Fruit fly (Drosophila melanogaster) whole organism, embryonic: ENCODE measurements around the gene Gr98d.

Experiments used
- B-H1 ChIP-seq: fragments of 200-800 bp; sonication (Bioruptor generic); IDR thresholded peaks from 3 replicates; pipeline ENCODE4 v1.3.6; 2022; ENCODE audit warnings: missing biosample characterization, missing genetic modification characterization
- BEAF-32 ChIP-seq: fragments of 200-800 bp; sonication (Bioruptor generic); optimal IDR thresholded peaks from 3 replicates; lab custom pipeline; 2017; ENCODE audit warnings: missing biosample characterization, missing genetic modification characterization, mild to moderate bottlenecking, moderate library complexity, missing genetic modification reagents
- Bgb ChIP-seq: fragments of 200-800 bp; sonication (Bioruptor generic); IDR thresholded peaks from 2 replicates; pipeline ENCODE4 v1.3.6; 2022; ENCODE audit warnings: missing biosample characterization, missing genetic modification characterization; ENCODE audit not compliant: partially characterized antibody
- CG12769 ChIP-seq: fragments of 200-800 bp; sonication (Bioruptor generic); optimal IDR thresholded peaks from 2 replicates; lab custom pipeline; 2019; ENCODE audit warnings: missing biosample characterization, mild to moderate bottlenecking, missing genetic modification characterization, moderate library complexity
- CG13287 ChIP-seq: fragments of 200-800 bp; sonication (Bioruptor generic); IDR thresholded peaks from 2 replicates; pipeline ENCODE4 v1.3.6; 2022; ENCODE audit warnings: missing biosample characterization, missing genetic modification characterization; ENCODE audit not compliant: partially characterized antibody
- CG13296 ChIP-seq: fragments of 200-800 bp; sonication (Bioruptor generic); optimal IDR thresholded peaks from 3 replicates; lab custom pipeline; 2018; ENCODE audit warnings: missing biosample characterization, mild to moderate bottlenecking, missing genetic modification characterization
- CG13775 ChIP-seq: fragments of 200-800 bp; sonication (Bioruptor generic); optimal IDR thresholded peaks from 3 replicates; lab custom pipeline; 2017; ENCODE audit warnings: missing biosample characterization, mild to moderate bottlenecking, missing genetic modification characterization
- CG13894 ChIP-seq: fragments of 200-800 bp; sonication (Bioruptor generic); optimal IDR thresholded peaks from 3 replicates; lab custom pipeline; 2018; ENCODE audit warnings: missing biosample characterization, mild to moderate bottlenecking, missing genetic modification characterization, moderate library complexity
- CG16779 ChIP-seq: fragments of 200-800 bp; sonication (Bioruptor generic); IDR thresholded peaks from 2 replicates; pipeline ENCODE4 v1.3.6; 2022; ENCODE audit warnings: missing biosample characterization, missing genetic modification characterization
- CG16813 ChIP-seq: fragments of 200-800 bp; sonication (Bioruptor generic); IDR thresholded peaks from 3 replicates; pipeline ENCODE4 v1.3.6; 2022; ENCODE audit warnings: missing biosample characterization, missing genetic modification characterization; ENCODE audit not compliant: partially characterized antibody
- CG17186 ChIP-seq: fragments of 200-800 bp; sonication (Bioruptor generic); optimal IDR thresholded peaks from 3 replicates; lab custom pipeline; 2017; ENCODE audit warnings: missing biosample characterization, missing genetic modification reagents, missing genetic modification characterization
- CG2116 ChIP-seq: fragments of 200-800 bp; sonication (Bioruptor generic); optimal IDR thresholded peaks from 3 replicates; lab custom pipeline; 2018; ENCODE audit warnings: missing biosample characterization, mild to moderate bottlenecking, missing genetic modification characterization
- CG31441 ChIP-seq: fragments of 200-800 bp; sonication (Bioruptor generic); IDR thresholded peaks from 2 replicates; pipeline ENCODE4 v1.3.6; 2022; ENCODE audit warnings: missing biosample characterization, missing genetic modification characterization
- CG3163 ChIP-seq: fragments of 200-800 bp; sonication (Bioruptor generic); optimal IDR thresholded peaks from 3 replicates; lab custom pipeline; 2016; ENCODE audit warnings: missing biosample characterization, missing genetic modification characterization
- CG34224 ChIP-seq: fragments of 200-800 bp; sonication (Bioruptor generic); IDR thresholded peaks from 3 replicates; pipeline ENCODE4 v1.3.6; 2022; ENCODE audit warnings: missing biosample characterization, missing genetic modification characterization; ENCODE audit not compliant: partially characterized antibody
- CG5953 ChIP-seq: fragments of 200-800 bp; sonication (Bioruptor generic); IDR thresholded peaks from 2 replicates; pipeline ENCODE4 v1.3.6; 2022; ENCODE audit warnings: missing biosample characterization, missing genetic modification characterization
- CG6254 ChIP-seq: fragments of 200-800 bp; sonication (Bioruptor generic); optimal IDR thresholded peaks from 3 replicates; lab custom pipeline; 2017; ENCODE audit warnings: mild to moderate bottlenecking, missing biosample characterization, missing genetic modification reagents, missing genetic modification characterization
- CG8089 ChIP-seq: fragments of 200-800 bp; sonication (Bioruptor generic); optimal IDR thresholded peaks from 3 replicates; lab custom pipeline; 2016; ENCODE audit warnings: missing biosample characterization, missing genetic modification characterization
- CG8359 ChIP-seq: fragments of 200-800 bp; sonication (Bioruptor generic); optimal IDR thresholded peaks from 2 replicates; lab custom pipeline; 2017; ENCODE audit warnings: missing biosample characterization, mild to moderate bottlenecking, missing genetic modification characterization, borderline replicate concordance
- Dbx ChIP-seq: fragments of 200-800 bp; sonication (Bioruptor generic); IDR thresholded peaks from 3 replicates; pipeline ENCODE4 v1.3.6; 2022; ENCODE audit warnings: missing biosample characterization, missing genetic modification characterization
- Dll ChIP-seq: fragments of 200-800 bp; sonication (Bioruptor generic); IDR thresholded peaks from 4 replicates; pipeline ENCODE4 v1.3.6; 2022; ENCODE audit warnings: missing biosample characterization, missing genetic modification characterization; ENCODE audit not compliant: partially characterized antibody
- Dref ChIP-seq: fragments of 200-800 bp; sonication (Bioruptor generic); IDR thresholded peaks from 2 replicates; pipeline ENCODE4 v1.3.6; 2022; ENCODE audit warnings: missing biosample characterization, missing genetic modification characterization
- HLH4C ChIP-seq: fragments of 200-800 bp; sonication (Bioruptor generic); IDR thresholded peaks from 3 replicates; pipeline ENCODE4 v1.3.6; 2022; ENCODE audit warnings: missing biosample characterization, missing genetic modification characterization; ENCODE audit not compliant: partially characterized antibody
- Hr39 ChIP-seq: fragments of >200 bp; optimal IDR thresholded peaks from 2 replicates; lab custom pipeline; 2017
- Jarid2 ChIP-seq: fragments of 200-800 bp; sonication (Bioruptor generic); optimal IDR thresholded peaks from 3 replicates; lab custom pipeline; 2017; ENCODE audit warnings: mild to moderate bottlenecking, missing biosample characterization, missing genetic modification reagents, missing genetic modification characterization
- Nf-YA ChIP-seq: fragments of 200-800 bp; sonication (Bioruptor generic); IDR thresholded peaks from 2 replicates; pipeline ENCODE4 v1.3.6; 2022; ENCODE audit warnings: missing biosample characterization, missing genetic modification characterization
- Scr ChIP-seq: fragments of 200-800 bp; sonication (Bioruptor generic); IDR thresholded peaks from 2 replicates; pipeline ENCODE4 v1.3.6; 2022; ENCODE audit warnings: missing biosample characterization, missing genetic modification characterization; ENCODE audit not compliant: partially characterized antibody
- Sry-δ ChIP-seq: fragments of 200-800 bp; sonication (Bioruptor generic); optimal IDR thresholded peaks from 2 replicates; lab custom pipeline; 2016; ENCODE audit warnings: missing biosample characterization, missing genetic modification characterization
- Tbp ChIP-seq: fragments of >200 bp; optimal IDR thresholded peaks from 2 replicates; lab custom pipeline; 2018; ENCODE audit warnings: missing biosample characterization, missing genetic modification characterization
- Trl ChIP-seq, 3 experiments: fragments of >200 bp in 2 of 3; fragments of 200-800 bp in 1 of 3; sonication (Bioruptor generic) in 1 of 3; optimal IDR thresholded peaks; 2 replicates in 1 of 3; 3 replicates in 2 of 3; lab custom pipeline; 2016 to 2017; ENCODE audit warnings: missing biosample characterization in 1 of 3, missing genetic modification characterization in 1 of 3
- amos ChIP-seq: fragments of 200-800 bp; sonication (Bioruptor generic); IDR thresholded peaks from 2 replicates; pipeline ENCODE4 v1.3.6; 2022; ENCODE audit warnings: missing biosample characterization, missing genetic modification characterization; ENCODE audit not compliant: partially characterized antibody
- ato ChIP-seq: fragments of 200-800 bp; sonication (Bioruptor generic); IDR thresholded peaks from 2 replicates; pipeline ENCODE4 v1.3.6; 2022; ENCODE audit warnings: missing biosample characterization, missing genetic modification characterization; ENCODE audit not compliant: partially characterized antibody
- az2 ChIP-seq: fragments of 200-800 bp; sonication (Bioruptor generic); optimal IDR thresholded peaks from 3 replicates; lab custom pipeline; 2016; ENCODE audit warnings: missing biosample characterization, missing genetic modification characterization
- chinmo ChIP-seq: fragments of 200-800 bp; sonication (Bioruptor generic); IDR thresholded peaks from 4 replicates; pipeline ENCODE4 v1.3.6; 2022; ENCODE audit warnings: missing biosample characterization, missing genetic modification characterization; ENCODE audit not compliant: partially characterized antibody
- croc ChIP-seq: fragments of 200-800 bp; sonication (Bioruptor generic); conservative IDR thresholded peaks from 3 replicates; pipeline ENCODE4 v1.3.6; 2022; ENCODE audit warnings: missing biosample characterization, missing genetic modification characterization
- dmrt99B ChIP-seq: fragments of 200-800 bp; sonication (Bioruptor generic); optimal IDR thresholded peaks from 2 replicates; lab custom pipeline; 2018; ENCODE audit warnings: missing biosample characterization, mild to moderate bottlenecking, missing genetic modification characterization, moderate library complexity
- hb ChIP-seq: fragments of 200-800 bp; sonication (Bioruptor generic); IDR thresholded peaks from 3 replicates; pipeline ENCODE4 v1.3.6; 2022; ENCODE audit warnings: missing biosample characterization, missing genetic modification characterization; ENCODE audit not compliant: partially characterized antibody
- lilli ChIP-seq: fragments of 200-800 bp; sonication (Bioruptor generic); optimal IDR thresholded peaks from 3 replicates; lab custom pipeline; 2016; ENCODE audit warnings: missing biosample characterization, missing genetic modification characterization
- nom ChIP-seq: fragments of 200-800 bp; sonication (Bioruptor generic); optimal IDR thresholded peaks from 2 replicates; lab custom pipeline; 2017; ENCODE audit warnings: missing biosample characterization, missing genetic modification characterization, mild to moderate bottlenecking, moderate library complexity, missing genetic modification reagents
- pb ChIP-seq: fragments of 200-800 bp; sonication (Bioruptor generic); optimal IDR thresholded peaks from 3 replicates; lab custom pipeline; 2016; ENCODE audit warnings: missing biosample characterization, missing genetic modification characterization
- sens ChIP-seq: fragments of 200-800 bp; sonication (Bioruptor generic); peaks from one replicate; lab custom pipeline; 2016; ENCODE audit warnings: missing biosample characterization, missing genetic modification characterization
- sna ChIP-seq: fragments of 200-800 bp; sonication (Bioruptor generic); IDR thresholded peaks from 2 replicates; pipeline ENCODE4 v1.3.6; 2022; ENCODE audit warnings: missing biosample characterization, missing genetic modification characterization; ENCODE audit not compliant: partially characterized antibody
- sr ChIP-seq: fragments of 200-800 bp; sonication (Bioruptor generic); IDR thresholded peaks from 3 replicates; pipeline ENCODE4 v1.3.6; 2022; ENCODE audit warnings: missing biosample characterization, missing genetic modification characterization
- tin ChIP-seq: fragments of 200-800 bp; sonication (Bioruptor generic); optimal IDR thresholded peaks from 3 replicates; lab custom pipeline; 2016; ENCODE audit warnings: missing biosample characterization, missing genetic modification characterization
- unc-4 ChIP-seq: fragments of 200-800 bp; sonication (Bioruptor generic); IDR thresholded peaks from 2 replicates; pipeline ENCODE4 v1.3.6; 2022; ENCODE audit warnings: missing biosample characterization, missing genetic modification characterization; ENCODE audit not compliant: partially characterized antibody
- vvl ChIP-seq: fragments of 200-800 bp; sonication (Bioruptor generic); IDR thresholded peaks from 2 replicates; pipeline ENCODE4 v1.3.6; 2022; ENCODE audit warnings: missing biosample characterization, missing genetic modification characterization
- wor ChIP-seq: fragments of 200-800 bp; sonication (Bioruptor generic); IDR thresholded peaks from 2 replicates; pipeline ENCODE4 v1.3.6; 2022; ENCODE audit warnings: missing biosample characterization, missing genetic modification characterization

Gr98d gene

DNA sequence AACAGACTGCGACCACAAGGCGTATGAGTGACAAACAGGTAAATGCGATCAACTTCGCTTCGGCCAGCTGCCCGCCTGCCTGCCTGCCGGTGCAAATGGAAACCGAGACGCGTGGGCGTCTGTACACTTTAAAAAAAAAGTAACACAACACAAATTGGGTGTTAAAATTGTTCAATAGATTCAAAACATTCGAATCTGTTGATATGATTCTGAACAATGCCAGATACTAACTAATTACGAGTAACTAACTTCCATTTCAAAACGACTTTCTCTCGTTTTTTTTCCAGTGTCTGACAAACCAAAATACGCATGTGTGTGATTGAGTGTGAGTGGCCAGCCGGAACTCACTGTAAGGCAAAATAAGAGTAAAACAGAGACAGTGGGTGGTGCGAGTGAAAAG is 23.9 kb downstream of the Gr98d start (continued):
- peak; percentile 82 for TF ChIP-seq Nf-YA (GFP tag; lab: Robert Waterston, UW)
- peak; percentile 69 for TF ChIP-seq az2 (GFP tag; lab: Kevin White, UChicago)
- peak; percentile 95 for TF ChIP-seq dmrt99B

DNA sequence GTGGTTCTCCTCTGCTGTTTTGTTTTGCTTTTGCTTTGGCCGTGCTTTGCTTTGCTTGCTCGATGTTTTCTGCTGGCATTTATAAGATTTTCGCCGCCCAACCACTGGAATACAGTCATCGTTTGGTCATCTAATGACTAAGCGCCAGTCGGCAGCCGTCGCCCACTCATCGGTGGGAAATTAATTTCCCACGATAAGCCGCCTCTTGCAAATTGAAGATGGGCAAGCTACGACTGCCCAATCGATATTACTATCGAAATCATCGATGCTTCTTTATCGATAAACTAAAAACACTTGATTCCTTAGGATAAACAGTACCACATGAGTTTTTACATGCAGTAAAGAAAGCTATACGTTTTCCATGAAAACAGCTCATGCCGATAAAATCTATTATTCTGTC is 24.8 kb downstream of the Gr98d start:
- peak; percentile 63 for TF ChIP-seq sens (GFP tag; lab: Kevin White, UChicago)
- peak; percentile 41 for TF ChIP-seq CG12769 (tag; lab: Kevin White, UChicago)
- TF ChIP-seq vvl: 0 out of 2 replicates have a peak, but pooled peaks have one; percentile 10
- no peak for TF ChIP-seq B-H1
- TF ChIP-seq CG34224 (GFP tag; lab: Robert Waterston, UW): 0 out of 3 replicates have a peak, but pooled peaks have one; percentile 12
- peak; percentile 51 for TF ChIP-seq Dref (GFP tag; lab: Robert Waterston, UW)
- TF ChIP-seq CG17186 (GFP tag; lab: Kevin White, UChicago): no peak
- peak; percentile 27 for TF ChIP-seq BEAF-32 (GFP tag; lab: Kevin White, UChicago)
- TF ChIP-seq Sry-δ (GFP tag; lab: Kevin White, UChicago): peak; percentile 43
- TF ChIP-seq CG31441 (GFP tag; lab: Robert Waterston, UW): no peak
- peak; percentile 52 for TF ChIP-seq unc-4 (GFP tag; lab: Robert Waterston, UW)
- 0 out of 2 replicates have a peak, but pooled peaks have one; percentile 38 for TF ChIP-seq sna (GFP tag; lab: Robert Waterston, UW)
- no peak for TF ChIP-seq Trl (optimal IDR thresholded peaks at IDR 0.05; lab: Kevin White, UChicago)
- TF ChIP-seq Trl (GFP tag; optimal IDR thresholded peaks at IDR 0.05; lab: Kevin White, UChicago): no peak
- 0 out of 3 replicates have a peak, but pooled peaks have one; percentile 12 for TF ChIP-seq CG16813
- TF ChIP-seq CG13296: no peak
- peak; percentile 53 for TF ChIP-seq Scr (GFP tag; lab: Robert Waterston, UW)
- TF ChIP-seq amos: peak; percentile 25; the same call in 1 of the 2 replicates
- TF ChIP-seq CG6254 (GFP tag; lab: Kevin White, UChicago): no peak
- TF ChIP-seq sr (GFP tag; lab: Robert Waterston, UW): peak; percentile 50; the same call in 1 of the 3 replicates
- peak; percentile 50; the same call in 1 of the 2 replicates for TF ChIP-seq Bgb (GFP tag; lab: Robert Waterston, UW)
- TF ChIP-seq CG13287 (GFP tag; lab: Robert Waterston, UW): peak; percentile 65
- no peak for TF ChIP-seq CG13775 (GFP tag; lab: Kevin White, UChicago)
- peak; percentile 51; the same call in 1 of the 3 replicates for TF ChIP-seq HLH4C
- TF ChIP-seq Jarid2 (GFP tag; lab: Kevin White, UChicago): no peak
- 0 out of 4 replicates have a peak, but pooled peaks have one; percentile 34 for TF ChIP-seq Dll (GFP tag; lab: Robert Waterston, UW)
- no peak for TF ChIP-seq CG8359

DNA sequence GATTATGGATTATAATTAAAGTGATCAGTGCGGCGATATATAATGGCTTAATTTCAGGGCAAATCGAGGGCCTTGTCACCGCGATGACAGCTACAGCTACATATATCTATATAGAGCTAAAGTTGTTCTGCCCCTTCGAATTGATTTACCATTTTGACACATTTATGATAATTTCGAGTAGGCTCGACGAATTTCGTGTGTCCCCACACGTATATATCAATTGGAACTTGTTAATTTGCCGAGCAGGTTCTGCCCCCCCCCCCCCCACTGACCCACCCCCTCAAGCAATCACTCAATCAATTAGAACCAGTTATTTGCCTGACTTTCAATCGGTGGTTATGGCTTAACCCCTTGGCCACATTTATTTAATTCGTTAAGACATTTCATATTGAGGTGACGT is 33.6 kb downstream of the Gr98d start:
- TF ChIP-seq lilli (GFP tag; lab: Kevin White, UChicago): no peak
- TF ChIP-seq croc (GFP tag; lab: Robert Waterston, UW): no peak
- TF ChIP-seq CG16779: no peak
- TF ChIP-seq CG2116 (GFP tag; lab: Kevin White, UChicago): no peak
- no peak for TF ChIP-seq tin (GFP tag; lab: Kevin White, UChicago)
- TF ChIP-seq wor (GFP tag; lab: Robert Waterston, UW): no peak
- no peak for TF ChIP-seq ato (GFP tag; lab: Robert Waterston, UW)
- TF ChIP-seq CG5953 (GFP tag; lab: Robert Waterston, UW): no peak
- peak; percentile 59 for TF ChIP-seq CG13894 (tag; lab: Kevin White, UChicago)
- TF ChIP-seq Tbp (GFP tag; lab: Kevin White, UChicago): no peak
- TF ChIP-seq chinmo (GFP tag; lab: Robert Waterston, UW): 0 out of 4 replicates have a peak, but pooled peaks have one; percentile 53
- no peak for TF ChIP-seq Dbx (GFP tag; lab: Robert Waterston, UW)
- no peak for TF ChIP-seq CG8089 (GFP tag; lab: Kevin White, UChicago)
- no peak for TF ChIP-seq pb
- no peak for TF ChIP-seq nom (GFP tag; lab: Kevin White, UChicago)
- no peak for TF ChIP-seq Sry-δ (GFP tag; lab: Kevin White, UChicago)
- no peak for TF ChIP-seq hb
- TF ChIP-seq vvl: peak; percentile 37; the same call in 1 of the 2 replicates
- no peak for TF ChIP-seq Hr39
- TF ChIP-seq CG3163: no peak
